Worm (Caenorhabditis elegans) whole organism, L4/young adult: ENCODE data around the gene nhr-30.

Experiments used
- dao-5 ChIP-seq: sonication (generic microtip); optimal IDR thresholded peaks from 2 replicates; lab custom pipeline; 2016; ENCODE audit warnings: missing genotype, missing genetic modification characterization, moderate library complexity, missing compliant biosample characterization
- him-1 ChIP-seq: sonication (generic microtip); optimal IDR thresholded peaks from 2 replicates; lab custom pipeline; 2016; ENCODE audit warnings: missing genotype, missing genetic modification reagents, missing genetic modification characterization, missing compliant biosample characterization

DNA sequence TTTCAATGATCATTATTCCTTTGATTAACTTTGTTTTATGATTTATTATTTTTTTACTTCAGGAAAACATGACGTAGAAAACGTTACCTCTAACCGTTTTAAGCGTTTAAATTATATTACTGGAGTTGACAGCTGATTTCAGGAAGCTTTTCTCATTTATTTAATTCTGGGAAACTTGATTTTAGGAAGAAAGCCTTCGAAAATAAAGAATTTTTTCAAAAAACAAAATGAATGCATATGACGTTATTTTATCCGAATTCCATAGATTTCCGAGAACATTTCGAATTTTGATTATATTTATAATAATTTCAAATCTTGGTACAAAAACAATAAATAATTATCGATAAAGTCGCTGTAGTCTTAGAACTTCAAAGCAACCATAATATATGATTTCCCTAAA, 4.3 kb downstream of the nhr-30 start:
- TF ChIP-seq dao-5 (tag; lab: Kevin White, UChicago) (no peak), him-1 (no peak)
